Fruit fly (Drosophila melanogaster) whole organism, embryonic: Measurements from ENCODE around the gene cort.

ENCODE experiments used
- Blimp-1 ChIP-seq: fragments of 200-800 bp; sonication (Bioruptor generic); optimal IDR thresholded peaks from 3 replicates; lab custom pipeline; 2018; ENCODE audit warnings: missing biosample characterization, missing genetic modification characterization, mild to moderate bottlenecking, moderate library complexity, missing genetic modification reagents
- C15 ChIP-seq: fragments of 200-800 bp; sonication (Bioruptor generic); IDR thresholded peaks from 3 replicates; pipeline ENCODE4 v1.3.6; 2022; ENCODE audit warnings: missing biosample characterization, missing genetic modification characterization
- CG10431 ChIP-seq: fragments of 200-800 bp; sonication (Bioruptor generic); optimal IDR thresholded peaks from 3 replicates; lab custom pipeline; 2018; ENCODE audit warnings: missing biosample characterization, mild to moderate bottlenecking, missing genetic modification characterization
- CG10979 ChIP-seq: fragments of 200-800 bp; sonication (Bioruptor generic); optimal IDR thresholded peaks from 2 replicates; lab custom pipeline; 2018; ENCODE audit warnings: missing biosample characterization, mild to moderate bottlenecking, missing genetic modification characterization, moderate library complexity
- CG11247 ChIP-seq: fragments of 200-800 bp; sonication (Bioruptor generic); IDR thresholded peaks from 2 replicates; pipeline ENCODE4 v1.3.6; 2022; ENCODE audit warnings: missing biosample characterization, missing genetic modification characterization
- CG11456 ChIP-seq: fragments of 200-800 bp; sonication (Bioruptor generic); IDR thresholded peaks from 3 replicates; pipeline ENCODE4 v1.3.6; 2022; ENCODE audit warnings: missing biosample characterization, missing genetic modification characterization
- CG11696 ChIP-seq: fragments of 200-800 bp; sonication (Bioruptor generic); IDR thresholded peaks from 2 replicates; pipeline ENCODE4 v1.3.6; 2022; ENCODE audit warnings: missing biosample characterization, missing genetic modification characterization
- CG13775 ChIP-seq: fragments of 200-800 bp; sonication (Bioruptor generic); optimal IDR thresholded peaks from 3 replicates; lab custom pipeline; 2017; ENCODE audit warnings: missing biosample characterization, mild to moderate bottlenecking, missing genetic modification characterization
- CG14860 ChIP-seq: fragments of 200-800 bp; sonication (Bioruptor generic); IDR thresholded peaks from 3 replicates; pipeline ENCODE4 v1.3.6; 2022; ENCODE audit warnings: missing biosample characterization, missing genetic modification characterization; ENCODE audit not compliant: partially characterized antibody
- CG14965 ChIP-seq: fragments of 200-800 bp; sonication (Bioruptor generic); optimal IDR thresholded peaks from 2 replicates; lab custom pipeline; 2016; ENCODE audit warnings: missing biosample characterization, missing genetic modification characterization, borderline replicate concordance
- CG1529 ChIP-seq: fragments of 200-800 bp; sonication (Bioruptor generic); optimal IDR thresholded peaks from 3 replicates; lab custom pipeline; 2018; ENCODE audit warnings: missing biosample characterization, missing genetic modification characterization
- CG15601 ChIP-seq: fragments of 200-800 bp; sonication (Bioruptor generic); optimal IDR thresholded peaks from 3 replicates; lab custom pipeline; 2019; ENCODE audit warnings: missing biosample characterization, mild to moderate bottlenecking, missing genetic modification characterization, moderate library complexity
- CG16863 ChIP-seq: fragments of 200-800 bp; sonication (Bioruptor generic); optimal IDR thresholded peaks from 3 replicates; lab custom pipeline; 2016; ENCODE audit warnings: missing biosample characterization, missing genetic modification characterization
- CG17612 ChIP-seq: fragments of 200-800 bp; sonication (Bioruptor generic); IDR thresholded peaks from 2 replicates; pipeline ENCODE4 v1.3.6; 2022; ENCODE audit warnings: missing biosample characterization, missing genetic modification characterization
- CG2678 ChIP-seq: fragments of 200-800 bp; sonication (Bioruptor generic); optimal IDR thresholded peaks from 3 replicates; lab custom pipeline; 2019; ENCODE audit warnings: missing biosample characterization, mild to moderate bottlenecking, missing genetic modification characterization, moderate library complexity
- CG2712 ChIP-seq: fragments of 200-800 bp; optimal IDR thresholded peaks from 3 replicates; lab custom pipeline; 2019; ENCODE audit warnings: missing biosample characterization, mild to moderate bottlenecking, missing genetic modification characterization, moderate library complexity
- CG5180 ChIP-seq: fragments of 200-800 bp; sonication (Bioruptor generic); optimal IDR thresholded peaks from 3 replicates; lab custom pipeline; 2017; ENCODE audit warnings: missing biosample characterization, missing genetic modification characterization, mild to moderate bottlenecking, moderate library complexity, missing genetic modification reagents
- CG6654 ChIP-seq: fragments of 200-800 bp; sonication (Bioruptor generic); optimal IDR thresholded peaks from 2 replicates; lab custom pipeline; 2017; ENCODE audit warnings: missing biosample characterization, mild to moderate bottlenecking, missing genetic modification characterization
- CG7987 ChIP-seq: fragments of 200-800 bp; sonication (Bioruptor generic); optimal IDR thresholded peaks from 2 replicates; lab custom pipeline; 2018; ENCODE audit warnings: missing biosample characterization, mild to moderate bottlenecking, missing genetic modification characterization, moderate library complexity
- CG8388 ChIP-seq: fragments of 200-800 bp; sonication (Bioruptor generic); optimal IDR thresholded peaks from 2 replicates; lab custom pipeline; 2019; ENCODE audit warnings: missing biosample characterization, mild to moderate bottlenecking, missing genetic modification characterization, moderate library complexity
- CG9437 ChIP-seq: fragments of 200-800 bp; sonication (Bioruptor generic); optimal IDR thresholded peaks from 2 replicates; lab custom pipeline; 2018; ENCODE audit warnings: missing biosample characterization, mild to moderate bottlenecking, missing genetic modification characterization
- CG9932 ChIP-seq: fragments of 200-800 bp; sonication (Bioruptor generic); IDR thresholded peaks from 2 replicates; pipeline ENCODE4 v1.3.6; 2022; ENCODE audit warnings: missing biosample characterization, missing genetic modification characterization
- Doc2 ChIP-seq: fragments of 200-800 bp; sonication (Bioruptor generic); IDR thresholded peaks from 2 replicates; pipeline ENCODE4 v1.3.6; 2022; ENCODE audit warnings: missing biosample characterization, missing genetic modification characterization
- Dref ChIP-seq: fragments of 200-800 bp; sonication (Bioruptor generic); IDR thresholded peaks from 2 replicates; pipeline ENCODE4 v1.3.6; 2022; ENCODE audit warnings: missing biosample characterization, missing genetic modification characterization
- E2f1 ChIP-seq: fragments of 200-800 bp; sonication (Bioruptor generic); IDR thresholded peaks from 2 replicates; pipeline ENCODE4 v1.3.6; 2022; ENCODE audit warnings: missing biosample characterization, missing genetic modification characterization
- HLHmδ ChIP-seq: fragments of 200-800 bp; sonication (Bioruptor generic); optimal IDR thresholded peaks from 2 replicates; lab custom pipeline; 2018; ENCODE audit warnings: missing biosample characterization, mild to moderate bottlenecking, missing genetic modification characterization, moderate library complexity
- Hand ChIP-seq: fragments of 200-800 bp; sonication (Bioruptor generic); optimal IDR thresholded peaks from 2 replicates; lab custom pipeline; 2017; ENCODE audit warnings: mild to moderate bottlenecking, missing biosample characterization, missing genetic modification reagents, missing genetic modification characterization
- HmgD ChIP-seq: fragments of 200-800 bp; sonication (Bioruptor generic); optimal IDR thresholded peaks from 3 replicates; lab custom pipeline; 2016; ENCODE audit warnings: missing biosample characterization, missing genetic modification characterization
- Hsf ChIP-seq: fragments of 200-800 bp; sonication (Bioruptor generic); optimal IDR thresholded peaks from 3 replicates; lab custom pipeline; 2016; ENCODE audit warnings: missing biosample characterization, missing genetic modification characterization
- Jarid2 ChIP-seq: fragments of 200-800 bp; sonication (Bioruptor generic); optimal IDR thresholded peaks from 3 replicates; lab custom pipeline; 2017; ENCODE audit warnings: mild to moderate bottlenecking, missing biosample characterization, missing genetic modification reagents, missing genetic modification characterization
- MBD-R2 ChIP-seq: fragments of 200-800 bp; sonication (Bioruptor generic); IDR thresholded peaks from 2 replicates; pipeline ENCODE4 v1.3.6; 2022; ENCODE audit warnings: missing biosample characterization, missing genetic modification characterization
- Med ChIP-seq: fragments of 200-800 bp; sonication (Bioruptor generic); peaks from one replicate; lab custom pipeline; 2016; ENCODE audit warnings: missing biosample characterization, missing genetic modification characterization, mild to moderate bottlenecking, inconsistent platforms, moderate library complexity
- Side ChIP-seq: fragments of 200-800 bp; sonication (Bioruptor generic); optimal IDR thresholded peaks from 2 replicates; lab custom pipeline; 2016; ENCODE audit warnings: missing biosample characterization, missing genetic modification characterization
- Sox100B ChIP-seq: fragments of 200-800 bp; sonication (Bioruptor generic); optimal IDR thresholded peaks from 3 replicates; lab custom pipeline; 2018; ENCODE audit warnings: missing biosample characterization, mild to moderate bottlenecking, missing genetic modification characterization
- Sox102F ChIP-seq: fragments of 200-800 bp; sonication (Bioruptor generic); optimal IDR thresholded peaks from 2 replicates; lab custom pipeline; 2018; ENCODE audit warnings: missing biosample characterization, mild to moderate bottlenecking, missing genetic modification characterization, moderate library complexity
- Ssrp ChIP-seq: fragments of 200-800 bp; sonication (Bioruptor generic); optimal IDR thresholded peaks from 2 replicates; lab custom pipeline; 2018; ENCODE audit warnings: missing biosample characterization, mild to moderate bottlenecking, missing genetic modification characterization, moderate library complexity
- al ChIP-seq: fragments of 200-800 bp; sonication (Bioruptor generic); IDR thresholded peaks from 2 replicates; pipeline ENCODE4 v1.3.6; 2022; ENCODE audit warnings: missing biosample characterization, missing genetic modification characterization
- caup ChIP-seq: fragments of 200-800 bp; sonication (Bioruptor generic); optimal IDR thresholded peaks from 3 replicates; lab custom pipeline; 2017; ENCODE audit warnings: missing biosample characterization, mild to moderate bottlenecking, missing genetic modification characterization, moderate library complexity; ENCODE audit not compliant: severe bottlenecking
- chm ChIP-seq: fragments of 200-800 bp; sonication (Bioruptor generic); IDR thresholded peaks from 2 replicates; pipeline ENCODE4 v1.3.6; 2022; ENCODE audit warnings: missing biosample characterization, missing genetic modification characterization
- ci ChIP-seq: fragments of 200-800 bp; sonication (Bioruptor generic); IDR thresholded peaks from 3 replicates; pipeline ENCODE4 v1.3.6; 2022; ENCODE audit warnings: missing biosample characterization, missing genetic modification characterization
- dmrt11E ChIP-seq: fragments of 200-800 bp; sonication (Bioruptor generic); optimal IDR thresholded peaks from 3 replicates; lab custom pipeline; 2018; ENCODE audit warnings: missing biosample characterization, mild to moderate bottlenecking, missing genetic modification characterization, moderate library complexity
- esg ChIP-seq: fragments of 200-800 bp; sonication (Bioruptor generic); conservative IDR thresholded peaks from 2 replicates; pipeline ENCODE4 v1.3.6; 2022; ENCODE audit warnings: missing biosample characterization, missing genetic modification characterization
- gcm2 ChIP-seq: fragments of 200-800 bp; sonication (Bioruptor generic); optimal IDR thresholded peaks from 2 replicates; lab custom pipeline; 2016; ENCODE audit warnings: missing biosample characterization, missing genetic modification characterization
- jing ChIP-seq: fragments of 200-800 bp; sonication (Bioruptor generic); optimal IDR thresholded peaks from 2 replicates; lab custom pipeline; 2018; ENCODE audit warnings: missing biosample characterization, mild to moderate bottlenecking, missing genetic modification characterization
- repo ChIP-seq: fragments of 200-800 bp; sonication (Bioruptor generic); optimal IDR thresholded peaks from 2 replicates; lab custom pipeline; 2016; ENCODE audit warnings: missing biosample characterization, missing genetic modification characterization
- sens ChIP-seq: fragments of 200-800 bp; sonication (Bioruptor generic); peaks from one replicate; lab custom pipeline; 2016; ENCODE audit warnings: missing biosample characterization, missing genetic modification characterization
- shn ChIP-seq: fragments of 200-800 bp; sonication (Bioruptor generic); optimal IDR thresholded peaks from 3 replicates; lab custom pipeline; 2016; ENCODE audit warnings: missing biosample characterization, missing genetic modification characterization
- tap ChIP-seq: fragments of 200-800 bp; optimal IDR thresholded peaks from 3 replicates; lab custom pipeline; 2019; ENCODE audit warnings: missing biosample characterization, mild to moderate bottlenecking, missing genetic modification characterization, moderate library complexity
- tgo ChIP-seq: fragments of 200-800 bp; sonication (Bioruptor generic); IDR thresholded peaks from 3 replicates; pipeline ENCODE4 v1.3.6; 2022; ENCODE audit warnings: missing biosample characterization, missing genetic modification characterization
- tup ChIP-seq: fragments of 200-800 bp; sonication (Bioruptor generic); optimal IDR thresholded peaks from 2 replicates; lab custom pipeline; 2016; ENCODE audit warnings: missing biosample characterization, mild to moderate bottlenecking, missing genetic modification characterization, moderate library complexity

The cort gene

dm6 chr2L:6701409-6702199, 25.2 kb upstream of the cort start (continued):
- TF ChIP-seq Hsf (GFP tag; lab: Kevin White, UChicago) (no peak), CG5180 (GFP tag; lab: Kevin White, UChicago) (no peak), MBD-R2 (GFP tag; lab: Robert Waterston, UW) (no peak), Med (GFP tag; lab: Kevin White, UChicago) (peak; percentile 26), CG17612 (GFP tag; lab: Robert Waterston, UW) (no peak), Doc2 (no peak), gcm2 (GFP tag; lab: Kevin White, UChicago) (no peak), CG7987 (GFP tag; lab: Kevin White, UChicago) (no peak), shn (GFP tag; lab: Kevin White, UChicago) (no peak), CG14860 (GFP tag; lab: Robert Waterston, UW) (no peak), CG10431 (no peak), Hand (GFP tag; lab: Kevin White, UChicago) (no peak), CG11696 (GFP tag; lab: Robert Waterston, UW) (no peak), repo (GFP tag; lab: Kevin White, UChicago) (no peak), CG15601 (no peak), al (GFP tag; lab: Robert Waterston, UW) (no peak), CG1529 (GFP tag; lab: Kevin White, UChicago) (no peak), chm (no peak), CG11456 (GFP tag; lab: Robert Waterston, UW) (no peak), HLHmδ (peak; percentile 48), CG10979 (tag; lab: Kevin White, UChicago) (peak; percentile 30), Jarid2 (GFP tag; lab: Kevin White, UChicago) (no peak), Side (no peak), Blimp-1 (GFP tag; lab: Kevin White, UChicago) (peak; percentile 48), tap (no peak), CG13775 (no peak), CG9932 (GFP tag; lab: Robert Waterston, UW) (no peak), CG8388 (peak; percentile 5), Ssrp (tag; lab: Kevin White, UChicago) (no peak), CG6654 (GFP tag; lab: Kevin White, UChicago) (no peak), CG11247 (GFP tag; lab: Robert Waterston, UW) (no peak), HmgD (GFP tag; lab: Kevin White, UChicago) (no peak), Sox100B (no peak), caup (GFP tag; lab: Kevin White, UChicago) (no peak), CG2678 (tag; lab: Kevin White, UChicago) (no peak), CG16863 (GFP tag; lab: Kevin White, UChicago) (no peak), esg (GFP tag; lab: Robert Waterston, UW) (no peak), dmrt11E (tag; lab: Kevin White, UChicago) (no peak), tgo (GFP tag; lab: Robert Waterston, UW) (no peak), Sox102F (GFP tag; lab: Kevin White, UChicago) (peak; percentile 32), CG14965 (no peak), ci (no peak), E2f1 (GFP tag; lab: Robert Waterston, UW) (no peak), C15 (no peak), CG2712 (peak; percentile 44), jing (GFP tag; lab: Kevin White, UChicago) (no peak), Dref (no peak), sens (GFP tag; lab: Kevin White, UChicago) (peak; percentile 59), tup (no peak), CG9437 (GFP tag; lab: Kevin White, UChicago) (no peak)
